Fruit fly (Drosophila melanogaster): ENCODE data around the gene SP555.

DNA sequence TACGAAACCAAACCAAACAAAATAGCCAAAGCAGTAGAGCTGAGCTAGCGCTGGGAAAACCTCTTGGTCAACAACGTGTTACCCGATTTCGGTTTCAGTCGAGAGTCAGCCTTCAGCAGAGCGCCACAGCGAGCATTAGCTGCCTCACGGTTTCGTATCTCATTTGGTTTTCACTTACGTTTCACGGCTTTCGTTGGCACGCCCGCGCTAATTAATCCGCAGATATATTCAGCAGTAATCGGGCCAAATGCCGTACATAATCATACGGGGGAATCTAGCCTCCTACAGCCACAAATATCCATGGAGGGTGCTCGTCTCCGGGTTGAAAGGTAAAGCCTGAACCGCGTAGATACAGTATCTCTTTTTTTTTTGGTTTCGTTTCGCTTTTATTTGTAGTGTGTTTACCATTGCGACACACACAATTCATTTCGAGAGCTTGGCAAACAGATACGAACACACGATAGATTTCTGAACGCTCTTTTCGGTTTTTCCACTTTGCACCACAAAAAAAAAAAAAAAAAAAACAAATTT lies 6.9 kb downstream of the SP555 start, which contains the start of gene CG31650:
- TF ChIP-seq usp (GFP tag; optimal IDR thresholded peaks at IDR 0.05) (no peak), pan (optimal IDR thresholded peaks at IDR 0.05) (no peak), CG8478 (optimal IDR thresholded peaks at IDR 0.05) (no peak)

Measured in whole organism.